Fruit fly (Drosophila melanogaster): Measurements from ENCODE around the gene Rheb.

Gene Rheb

DNA sequence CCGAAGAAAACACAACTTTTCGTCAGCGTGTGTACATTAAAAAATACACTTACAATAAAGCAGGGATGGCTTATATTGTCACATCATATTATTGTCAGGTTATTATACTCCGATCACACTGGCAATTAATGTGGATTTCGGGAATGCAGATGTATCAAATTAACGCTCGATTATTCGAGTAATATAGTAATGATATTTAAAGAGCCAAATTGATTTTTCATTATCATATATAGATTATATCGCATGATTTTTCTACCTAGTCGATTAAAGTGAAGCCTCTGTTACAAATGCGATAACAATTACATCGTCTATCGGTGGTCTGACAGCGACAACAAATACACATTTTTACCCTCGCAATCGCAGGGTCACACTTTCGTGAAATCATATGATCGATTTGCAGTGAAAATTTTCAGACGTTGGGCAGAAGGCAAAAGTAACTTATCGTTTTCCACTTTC, 22.7 kb downstream of the Rheb start, which contains the start of the genes noi and Vha26 (continued):
- TF ChIP-seq CG43689 (GFP tag; IDR thresholded peaks at IDR 0.05) (no peak), CG5180 (GFP tag; optimal IDR thresholded peaks at IDR 0.05) (no peak), Hsf (GFP tag; optimal IDR thresholded peaks at IDR 0.05) (peak; percentile 38), cg (GFP tag; optimal IDR thresholded peaks at IDR 0.05) (peak; percentile 56), zf30C (GFP tag; optimal IDR thresholded peaks at IDR 0.05) (peak; percentile 54), Sox102F (GFP tag; optimal IDR thresholded peaks at IDR 0.05) (no peak), luna (GFP tag; optimal IDR thresholded peaks at IDR 0.05) (no peak), PHDP (tag; optimal IDR thresholded peaks at IDR 0.05) (no peak), Deaf1 (tag; optimal IDR thresholded peaks at IDR 0.05) (peak; percentile 19), CG9817 (tag; optimal IDR thresholded peaks at IDR 0.05) (no peak), CG1233 (GFP tag; optimal IDR thresholded peaks at IDR 0.05) (no peak), ato (GFP tag; IDR thresholded peaks at IDR 0.05; ENCODE audit: partially characterized antibody) (no peak), repo (GFP tag; optimal IDR thresholded peaks at IDR 0.05) (no peak), ERR (GFP tag; optimal IDR thresholded peaks at IDR 0.05) (no peak), hb (GFP tag; IDR thresholded peaks at IDR 0.05; ENCODE audit: partially characterized antibody) (peak; percentile 59; the same call in 1 of the 3 replicates), bigmax (GFP tag; optimal IDR thresholded peaks at IDR 0.05) (no peak), btn (GFP tag; optimal IDR thresholded peaks at IDR 0.05) (no peak), CG15479 (GFP tag; optimal IDR thresholded peaks at IDR 0.05) (no peak), Drgx (GFP tag; IDR thresholded peaks at IDR 0.05) (no peak), Six4 (GFP tag; optimal IDR thresholded peaks at IDR 0.05) (no peak), CG3163 (GFP tag; optimal IDR thresholded peaks at IDR 0.05) (no peak), CG2712 (tag; optimal IDR thresholded peaks at IDR 0.05) (peak; percentile 74), bab2 (GFP tag; optimal IDR thresholded peaks at IDR 0.05) (peak; percentile 10), pnt (GFP tag; optimal IDR thresholded peaks at IDR 0.05) (no peak), HLH3B (GFP tag; IDR thresholded peaks at IDR 0.05) (no peak), Xbp1 (GFP tag; optimal IDR thresholded peaks at IDR 0.05) (peak; percentile 38), E2f1 (GFP tag; IDR thresholded peaks at IDR 0.05) (no peak), CG5953 (GFP tag; IDR thresholded peaks at IDR 0.05) (no peak), BEAF-32 (GFP tag; optimal IDR thresholded peaks at IDR 0.05) (peak; percentile 77), ATbp (GFP tag; optimal IDR thresholded peaks at IDR 0.05) (no peak), sr (GFP tag; IDR thresholded peaks at IDR 0.05) (no peak), wek (GFP tag; optimal IDR thresholded peaks at IDR 0.05) (no peak), Ravus (GFP tag; IDR thresholded peaks at IDR 0.05) (no peak), bowl (GFP tag; IDR thresholded peaks at IDR 0.05) (no peak), CG8388 (GFP tag; optimal IDR thresholded peaks at IDR 0.05) (no peak), Nf-YB (GFP tag; optimal IDR thresholded peaks at IDR 0.05) (no peak), lola (GFP tag; optimal IDR thresholded peaks at IDR 0.05) (peak in 2 of 3 experiments; percentile 45 to 100), Eip74EF (GFP tag; optimal IDR thresholded peaks at IDR 0.05) (no peak), CG12769 (tag; optimal IDR thresholded peaks at IDR 0.05) (no peak), CG9876 (GFP tag; optimal IDR thresholded peaks at IDR 0.05) (no peak), Elba2 (GFP tag; optimal IDR thresholded peaks at IDR 0.05) (no peak), Max (GFP tag; optimal IDR thresholded peaks at IDR 0.05) (peak; percentile 41), CG7357 (GFP tag; IDR thresholded peaks at IDR 0.05) (peak; percentile 98), mld (GFP tag; IDR thresholded peaks at IDR 0.05; ENCODE audit: partially characterized antibody) (no peak), bbx (GFP tag; IDR thresholded peaks at IDR 0.05; ENCODE audit: partially characterized antibody) (peak; percentile 54), Vsx1 (GFP tag; optimal IDR thresholded peaks at IDR 0.05) (no peak), H2.0 (GFP tag; IDR thresholded peaks at IDR 0.05) (no peak), dati (GFP tag; IDR thresholded peaks at IDR 0.05) (no peak), trem (tag; optimal IDR thresholded peaks at IDR 0.05) (peak; percentile 91), Chrac-16 (GFP tag; optimal IDR thresholded peaks at IDR 0.05) (no peak)
